Worm (Caenorhabditis elegans) whole organism, L2 larva: ENCODE results near the gene tbx-8.

Source experiments
- C34F6.9 ChIP-seq: fragments of 150-350 bp; optimal IDR thresholded peaks from 2 replicates; lab custom pipeline; 2014; ENCODE audit warnings: missing biosample characterization, missing genetic modification characterization
- F13H6.1 ChIP-seq: sonication (generic microtip); optimal IDR thresholded peaks from 2 replicates; lab custom pipeline; 2016; ENCODE audit warnings: missing genetic modification characterization, missing compliant biosample characterization
- R02D3.7 ChIP-seq: fragments of 150-350 bp; optimal IDR thresholded peaks from 2 replicates; lab custom pipeline; 2014; ENCODE audit warnings: missing biosample characterization, missing genetic modification characterization
- Y55F3AM.14 ChIP-seq: fragments of 200-800 bp; sonication (Bioruptor generic); optimal IDR thresholded peaks from 2 replicates; lab custom pipeline; 2018; ENCODE audit warnings: mild to moderate bottlenecking, missing genetic modification characterization, missing compliant biosample characterization
- ZK546.5 ChIP-seq: sonication (generic microtip); optimal IDR thresholded peaks from 2 replicates; lab custom pipeline; 2017; ENCODE audit warnings: missing biosample characterization, missing genetic modification characterization
- alr-1 ChIP-seq: fragments of 150-350 bp; optimal IDR thresholded peaks from 2 replicates; lab custom pipeline; 2014; ENCODE audit warnings: missing biosample characterization, missing genetic modification characterization
- aly-2 ChIP-seq: fragments of 150-350 bp; optimal IDR thresholded peaks from 2 replicates; lab custom pipeline; 2014; ENCODE audit warnings: missing biosample characterization, missing genetic modification characterization
- ama-1 ChIP-seq: fragments of 150-350 bp; optimal IDR thresholded peaks from 2 replicates; lab custom pipeline; 2018; ENCODE audit warnings: inconsistent platforms
- ceh-16 ChIP-seq: fragments of 150-350 bp; optimal IDR thresholded peaks from 2 replicates; lab custom pipeline; 2014; ENCODE audit warnings: missing biosample characterization, missing genetic modification characterization
- dmd-4 ChIP-seq: sonication (generic microtip); optimal IDR thresholded peaks from 2 replicates; lab custom pipeline; 2017; ENCODE audit warnings: missing biosample characterization, missing genetic modification characterization
- egl-27 ChIP-seq: sonication (generic microtip); optimal IDR thresholded peaks from 3 replicates; lab custom pipeline; 2017; ENCODE audit warnings: missing biosample characterization, missing genetic modification reagents, missing genetic modification characterization
- elt-3 ChIP-seq: sonication (generic microtip); optimal IDR thresholded peaks from 2 replicates; lab custom pipeline; 2017; ENCODE audit warnings: missing biosample characterization, missing genetic modification characterization
- fos-1 ChIP-seq: fragments of 150-350 bp; optimal IDR thresholded peaks from 2 replicates; lab custom pipeline; 2014; ENCODE audit warnings: missing biosample characterization, missing genetic modification characterization
- gmeb-1 ChIP-seq: fragments of 150-350 bp; optimal IDR thresholded peaks from 2 replicates; lab custom pipeline; 2014; ENCODE audit warnings: missing biosample characterization, missing genetic modification characterization
- lin-11 ChIP-seq: fragments of 150-350 bp; sonication (generic microtip); optimal IDR thresholded peaks from 2 replicates; lab custom pipeline; 2014; ENCODE audit warnings: missing biosample characterization, missing genetic modification characterization, inconsistent platforms, mixed read lengths
- lin-13 ChIP-seq: fragments of 150-350 bp; optimal IDR thresholded peaks from 2 replicates; lab custom pipeline; 2014; ENCODE audit warnings: missing biosample characterization, missing genetic modification reagents, missing genetic modification characterization
- lin-39 ChIP-seq: fragments of 150-350 bp; optimal IDR thresholded peaks from 2 replicates; lab custom pipeline; 2014; ENCODE audit warnings: missing biosample characterization, missing genetic modification reagents, missing genetic modification characterization
- mab-5 ChIP-seq: fragments of 150-350 bp; optimal IDR thresholded peaks from 2 replicates; lab custom pipeline; 2014; ENCODE audit warnings: missing biosample characterization, missing genetic modification characterization
- mbf-1 ChIP-seq: sonication (generic microtip); optimal IDR thresholded peaks from 2 replicates; lab custom pipeline; 2017; ENCODE audit warnings: missing biosample characterization, missing genetic modification characterization
- mdl-1 ChIP-seq, 2 experiments: fragments of 150-350 bp in 1 of 2; sonication (generic microtip) in 1 of 2; optimal IDR thresholded peaks; 2 replicates each; lab custom pipeline; 2017; ENCODE audit warnings: missing biosample characterization in 2 of 2, missing genetic modification characterization in 2 of 2
- nhr-11 ChIP-seq: fragments of 150-350 bp; optimal IDR thresholded peaks from 2 replicates; lab custom pipeline; 2014; ENCODE audit warnings: missing biosample characterization, missing genetic modification characterization
- nhr-12 ChIP-seq: fragments of 150-350 bp; optimal IDR thresholded peaks from 2 replicates; lab custom pipeline; 2014; ENCODE audit warnings: missing biosample characterization, missing genetic modification characterization
- nhr-21 ChIP-seq: fragments of 150-350 bp; optimal IDR thresholded peaks from 2 replicates; lab custom pipeline; 2014; ENCODE audit warnings: missing biosample characterization, missing genetic modification characterization
- nhr-25 ChIP-seq: fragments of 150-350 bp; sonication (generic microtip); optimal IDR thresholded peaks from 3 replicates; lab custom pipeline; 2014; ENCODE audit warnings: missing biosample characterization, missing genetic modification characterization
- nhr-6 ChIP-seq: fragments of 150-350 bp; optimal IDR thresholded peaks from 2 replicates; lab custom pipeline; 2014; ENCODE audit warnings: missing biosample characterization, missing genetic modification characterization
- sem-4 ChIP-seq: fragments of 150-350 bp; optimal IDR thresholded peaks from 2 replicates; lab custom pipeline; 2014; ENCODE audit warnings: missing biosample characterization, missing genetic modification reagents, missing genetic modification characterization
- skn-1 ChIP-seq: sonication (generic microtip); optimal IDR thresholded peaks from 2 replicates; lab custom pipeline; 2017; ENCODE audit warnings: missing biosample characterization, missing genetic modification characterization
- sma-3 ChIP-seq: sonication (generic microtip); optimal IDR thresholded peaks from 2 replicates; lab custom pipeline; 2016; ENCODE audit warnings: missing genetic modification reagents, missing genetic modification characterization, missing compliant biosample characterization
- sma-9 ChIP-seq, 2 experiments: fragments of 150-350 bp in 1 of 2; sonication (generic microtip) in 1 of 2; optimal IDR thresholded peaks; 2 replicates each; lab custom pipeline; 2014 to 2016; ENCODE audit warnings: missing genetic modification characterization in 2 of 2, mild to moderate bottlenecking in 1 of 2, missing biosample characterization in 1 of 2, missing compliant biosample characterization in 1 of 2, missing genetic modification reagents in 1 of 2, moderate library complexity in 1 of 2
- snpc-4 ChIP-seq: fragments of 150-350 bp; optimal IDR thresholded peaks from 2 replicates; lab custom pipeline; 2014; ENCODE audit warnings: missing biosample characterization, missing genetic modification characterization
- unc-39 ChIP-seq: fragments of 150-350 bp; optimal IDR thresholded peaks from 2 replicates; lab custom pipeline; 2014; ENCODE audit warnings: missing biosample characterization, missing genetic modification characterization
- unc-62 ChIP-seq: fragments of 150-350 bp; optimal IDR thresholded peaks from 2 replicates; lab custom pipeline; 2014; ENCODE audit warnings: missing biosample characterization, missing genetic modification reagents, missing genetic modification characterization
- ztf-1 ChIP-seq: fragments of 200-800 bp; sonication (Bioruptor generic); conservative IDR thresholded peaks from 2 replicates; pipeline ENCODE4 v1.3.6; 2022; ENCODE audit warnings: missing genetic modification characterization, missing compliant biosample characterization
- ztf-4 ChIP-seq: fragments of 150-350 bp; optimal IDR thresholded peaks from 2 replicates; lab custom pipeline; 2014; ENCODE audit warnings: missing biosample characterization, missing genetic modification characterization

tbx-8 gene

DNA sequence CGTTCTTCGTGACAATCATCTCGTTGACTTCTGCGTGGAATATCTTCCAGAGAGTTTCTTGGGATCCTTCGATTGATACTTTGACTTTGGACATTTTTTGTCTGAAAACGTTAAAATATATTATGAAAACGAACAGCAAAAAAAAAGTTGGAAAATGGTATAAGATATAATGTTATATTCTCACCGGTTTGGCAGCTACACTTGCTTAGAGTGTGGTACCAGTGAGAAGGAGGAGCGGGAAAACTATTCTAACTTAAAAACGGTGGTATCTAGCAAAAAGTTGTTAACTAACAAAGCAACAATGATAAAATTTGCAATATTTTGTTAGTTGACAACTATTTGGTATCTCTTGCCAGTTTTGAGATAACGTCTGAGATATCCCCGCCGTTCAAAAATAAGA, 5.4 kb upstream of the tbx-8 start, which contains the start of gene tbx-9:
TSS of gene tbx-9 (minus strand) at position 101 of the 400 bp plus-strand sequence.
- TF ChIP-seq ceh-16 (tag; lab: Kevin White, UChicago) = no peak
- no peak for TF ChIP-seq nhr-21 (tag; lab: Kevin White, UChicago)
- TF ChIP-seq elt-3 (tag; lab: Kevin White, UChicago) = no peak
- TF ChIP-seq nhr-11 = no peak
- no peak for TF ChIP-seq mdl-1 (tag; optimal IDR thresholded peaks at IDR 0.05; lab: Kevin White, UChicago)
- no peak for TF ChIP-seq alr-1 (tag; lab: Kevin White, UChicago)
- TF ChIP-seq unc-62 (GFP tag; lab: Kevin White, UChicago) = no peak
- no peak for TF ChIP-seq mbf-1 (tag; lab: Kevin White, UChicago)
- TF ChIP-seq lin-13 = no peak
- no peak for TF ChIP-seq ztf-4 (tag; lab: Kevin White, UChicago)
- TF ChIP-seq F13H6.1 (tag; lab: Kevin White, UChicago) = no peak
- TF ChIP-seq C34F6.9 = no peak
- TF ChIP-seq ama-1 (lab: Kevin White, UChicago) = no peak

DNA sequence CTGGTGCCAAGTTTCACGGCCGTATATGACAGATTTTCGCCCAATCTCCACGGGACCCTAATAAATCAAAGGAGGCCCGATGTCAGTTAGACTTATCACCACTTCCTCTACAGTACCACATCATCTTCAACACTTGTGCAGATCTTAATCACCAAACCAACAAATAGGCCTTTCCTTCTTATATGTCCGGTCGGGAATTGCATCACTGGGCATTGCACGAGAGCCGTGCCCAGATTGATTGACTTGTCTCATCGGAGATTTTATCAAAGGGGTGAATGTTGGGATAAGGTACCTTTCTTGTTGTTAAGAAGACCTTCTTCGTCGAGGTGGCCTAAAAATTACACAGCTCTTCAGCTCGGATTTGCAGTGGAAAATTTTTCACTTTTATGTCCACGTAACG, 2.4 kb upstream of the tbx-8 start:
- TF ChIP-seq lin-11 (no peak), unc-39 (tag; lab: Kevin White, UChicago) (no peak), snpc-4 (tag; lab: Kevin White, UChicago) (no peak), ceh-16 (tag; lab: Kevin White, UChicago) (no peak), sma-9 (GFP tag; optimal IDR thresholded peaks at IDR 0.05; lab: Kevin White, UChicago) (no peak), sma-9 (tag; optimal IDR thresholded peaks at IDR 0.05; lab: Kevin White, UChicago) (no peak), C34F6.9 (no peak), dmd-4 (tag; lab: Kevin White, UChicago) (no peak), nhr-12 (no peak), sem-4 (tag; lab: Kevin White, UChicago) (no peak), egl-27 (no peak), fos-1 (tag; lab: Kevin White, UChicago) (no peak), gmeb-1 (tag; lab: Kevin White, UChicago) (no peak), lin-39 (tag; lab: Kevin White, UChicago) (no peak), unc-62 (GFP tag; lab: Kevin White, UChicago) (no peak), ztf-1 (GFP tag; lab: Robert Waterston, UW) (no peak), mab-5 (tag; lab: Kevin White, UChicago) (no peak), ZK546.5 (tag; lab: Kevin White, UChicago) (no peak)

ce11 chrIII:10351595-10352207, 4.6 kb downstream of the tbx-8 start, which contains the start of gene T07C4.3:
Gene T07C4.3, plus strand, starts transcription at chrIII:10352157.
- TF ChIP-seq lin-13 (no peak), egl-27 (no peak), nhr-21 (tag; lab: Kevin White, UChicago) (no peak), sma-3 (no peak), R02D3.7 (tag; lab: Kevin White, UChicago) (no peak), Y55F3AM.14 (GFP tag; lab: Kevin White, UChicago) (no peak)

DNA sequence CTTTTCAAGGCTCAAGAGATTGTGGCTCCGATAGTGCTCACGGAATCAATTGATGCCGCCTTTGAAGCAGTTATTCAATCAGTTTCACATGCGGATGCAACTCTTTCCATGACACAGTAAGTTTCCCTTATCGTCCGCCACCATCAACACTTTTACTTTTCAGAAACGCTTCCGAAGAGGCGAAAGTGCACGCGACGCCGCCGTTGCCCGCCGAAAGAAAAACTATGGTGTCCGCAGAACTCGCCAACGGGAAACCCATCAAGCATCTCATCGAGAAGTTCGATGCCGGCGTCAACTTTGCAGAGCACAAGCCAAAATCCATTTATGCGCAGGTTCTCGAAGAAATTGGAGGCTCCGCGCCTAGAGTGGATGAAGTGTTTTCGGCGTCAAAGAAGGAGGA, 6.3 kb downstream of the tbx-8 start:
- no peak for TF ChIP-seq Y55F3AM.14 (GFP tag; lab: Kevin White, UChicago)
- no peak for TF ChIP-seq lin-11
- TF ChIP-seq nhr-6 (tag; lab: Kevin White, UChicago) = no peak
- TF ChIP-seq mbf-1 (tag; lab: Kevin White, UChicago) = no peak
- TF ChIP-seq dmd-4 (tag; lab: Kevin White, UChicago) = no peak
- no peak for TF ChIP-seq mdl-1 (tag; optimal IDR thresholded peaks at IDR 0.05; lab: Kevin White, UChicago)
- no peak for TF ChIP-seq aly-2 (tag; lab: Kevin White, UChicago)
- no peak for TF ChIP-seq ztf-1 (GFP tag; lab: Robert Waterston, UW)
- TF ChIP-seq lin-39 (tag; lab: Kevin White, UChicago) = no peak
- no peak for TF ChIP-seq sma-9 (GFP tag; optimal IDR thresholded peaks at IDR 0.05; lab: Kevin White, UChicago)
- no peak for TF ChIP-seq sma-9 (tag; optimal IDR thresholded peaks at IDR 0.05; lab: Kevin White, UChicago)
- TF ChIP-seq egl-27 = no peak
- no peak for TF ChIP-seq lin-13
- TF ChIP-seq ZK546.5 (tag; lab: Kevin White, UChicago) = no peak
- TF ChIP-seq unc-62 (GFP tag; lab: Kevin White, UChicago) = no peak
- TF ChIP-seq skn-1 = no peak
- TF ChIP-seq fos-1 (tag; lab: Kevin White, UChicago) = no peak
- no peak for TF ChIP-seq sem-4 (tag; lab: Kevin White, UChicago)
- TF ChIP-seq C34F6.9 = no peak
- no peak for TF ChIP-seq nhr-25 (tag; lab: Kevin White, UChicago)
- TF ChIP-seq F13H6.1 (tag; lab: Kevin White, UChicago) = no peak
